Fruit fly (Drosophila melanogaster): ENCODE data around the gene CG4375.

CG4375 gene

DNA sequence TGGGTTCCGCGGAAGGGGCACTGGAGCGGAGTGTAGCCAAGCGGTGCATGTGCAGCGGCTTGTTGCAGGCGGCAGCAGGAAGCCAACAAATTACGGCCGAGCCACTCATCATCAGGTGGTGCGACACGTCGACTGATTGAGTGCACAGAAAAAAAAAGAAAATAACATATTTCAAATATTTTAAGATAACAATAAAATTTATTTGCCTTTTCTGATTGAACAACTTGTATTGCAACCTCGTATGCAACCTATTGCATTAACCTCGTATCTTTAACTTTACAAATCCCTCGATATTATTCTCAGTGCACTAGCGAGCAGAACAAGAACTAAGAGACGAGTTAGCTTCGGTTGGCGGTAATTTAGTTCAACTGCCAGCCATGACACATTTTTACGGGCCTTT, 43.6 kb upstream of the CG4375 start (continued):
- TF ChIP-seq sens (GFP tag) (no peak), CG8478 (optimal IDR thresholded peaks at IDR 0.05) (no peak), her (GFP tag; optimal IDR thresholded peaks at IDR 0.05) (no peak), ase (GFP tag; IDR thresholded peaks at IDR 0.05) (no peak), cato (GFP tag; optimal IDR thresholded peaks at IDR 0.05; ENCODE audit: borderline replicate concordance) (no peak), CG17612 (GFP tag; IDR thresholded peaks at IDR 0.05) (no peak), tll (GFP tag; optimal IDR thresholded peaks at IDR 0.05) (no peak), CG12219 (GFP tag; optimal IDR thresholded peaks at IDR 0.05) (no peak), HLH4C (GFP tag; IDR thresholded peaks at IDR 0.05; ENCODE audit: partially characterized antibody) (no peak), CG12155 (GFP tag; optimal IDR thresholded peaks at IDR 0.05) (no peak), cad (GFP tag; optimal IDR thresholded peaks at IDR 0.05) (no peak), tin (GFP tag; optimal IDR thresholded peaks at IDR 0.05) (peak; percentile 2), jigr1 (GFP tag; IDR thresholded peaks at IDR 0.05) (no peak), ab (GFP tag; optimal IDR thresholded peaks at IDR 0.05) (no peak), ranshi (GFP tag; IDR thresholded peaks at IDR 0.05) (no peak), CG9817 (tag; optimal IDR thresholded peaks at IDR 0.05) (no peak), CG15011 (GFP tag; optimal IDR thresholded peaks at IDR 0.05) (no peak), HLH54F (GFP tag; optimal IDR thresholded peaks at IDR 0.05) (no peak), CG2678 (tag; optimal IDR thresholded peaks at IDR 0.05) (peak; percentile 32), ato (GFP tag; IDR thresholded peaks at IDR 0.05; ENCODE audit: partially characterized antibody) (no peak), h (optimal IDR thresholded peaks at IDR 0.05) (no peak), pho (GFP tag; optimal IDR thresholded peaks at IDR 0.05) (no peak), toy (GFP tag; IDR thresholded peaks at IDR 0.05) (no peak), CG1233 (GFP tag; optimal IDR thresholded peaks at IDR 0.05) (no peak), Usf (GFP tag; optimal IDR thresholded peaks at IDR 0.05) (no peak), zen (tag; optimal IDR thresholded peaks at IDR 0.05) (peak; percentile 18), Ets65A (GFP tag) (peak; percentile 60), Gsc (GFP tag; IDR thresholded peaks at IDR 0.05) (no peak), CG17328 (GFP tag; IDR thresholded peaks at IDR 0.05) (peak; percentile 51), MESR4 (GFP tag; optimal IDR thresholded peaks at IDR 0.05) (no peak), crc (GFP tag; optimal IDR thresholded peaks at IDR 0.05) (no peak), tio (GFP tag; optimal IDR thresholded peaks at IDR 0.05) (no peak), CG13287 (GFP tag; IDR thresholded peaks at IDR 0.05; ENCODE audit: partially characterized antibody) (no peak), Dip3 (GFP tag; optimal IDR thresholded peaks at IDR 0.05) (no peak), CG6254 (GFP tag; optimal IDR thresholded peaks at IDR 0.05) (peak; percentile 33), MBD-R2 (GFP tag; IDR thresholded peaks at IDR 0.05) (peak; percentile 11; the same call in 1 of the 2 replicates), ssp (GFP tag; IDR thresholded peaks at IDR 0.05) (0 out of 2 replicates have a peak, but pooled peaks have one; percentile 18), fd64A (GFP tag; optimal IDR thresholded peaks at IDR 0.05) (no peak), CG6683 (GFP tag; optimal IDR thresholded peaks at IDR 0.05) (no peak), CG3847 (GFP tag; IDR thresholded peaks at IDR 0.05) (no peak), psq (GFP tag; optimal IDR thresholded peaks at IDR 0.05) (no peak), aop (GFP tag; IDR thresholded peaks at IDR 0.05) (no peak), CHES-1-like (GFP tag; optimal IDR thresholded peaks at IDR 0.05) (no peak), knrl (GFP tag; IDR thresholded peaks at IDR 0.05; ENCODE audit: partially characterized antibody) (no peak), hbn (GFP tag; IDR thresholded peaks at IDR 0.05; ENCODE audit: partially characterized antibody) (no peak), Six4 (GFP tag; optimal IDR thresholded peaks at IDR 0.05) (no peak), bab2 (GFP tag; optimal IDR thresholded peaks at IDR 0.05) (peak; percentile 14), CG3163 (GFP tag; optimal IDR thresholded peaks at IDR 0.05) (no peak), CG18764 (GFP tag; optimal IDR thresholded peaks at IDR 0.05) (no peak), pnt (GFP tag; optimal IDR thresholded peaks at IDR 0.05) (no peak), CG34224 (GFP tag; IDR thresholded peaks at IDR 0.05; ENCODE audit: partially characterized antibody) (no peak), ewg (GFP tag; optimal IDR thresholded peaks at IDR 0.05) (no peak), ems (GFP tag; optimal IDR thresholded peaks at IDR 0.05) (no peak)

Data from whole organism, embryonic.